Worm (Caenorhabditis elegans): ENCODE data around the gene srg-47.

Gene srg-47

ce11 chrV:14525089-14525488 lies 31.0 kb downstream of the srg-47 start, which contains the start of gene hda-1:
TSS of gene hda-1 (plus strand) at chrV:14525389.
- TF ChIP-seq elt-1 (tag; optimal IDR thresholded peaks at IDR 0.05) (no peak), elt-2 (tag; optimal IDR thresholded peaks at IDR 0.05) (no peak), ztf-11 (tag; optimal IDR thresholded peaks at IDR 0.05) (no peak), ceh-28 (tag; optimal IDR thresholded peaks at IDR 0.05) (no peak), ztf-4 (tag; optimal IDR thresholded peaks at IDR 0.05) (no peak), fkh-2 (tag; optimal IDR thresholded peaks at IDR 0.05) (no peak), ceh-9 (tag; optimal IDR thresholded peaks at IDR 0.05) (no peak), nhr-77 (tag; optimal IDR thresholded peaks at IDR 0.05) (no peak), nhr-28 (tag; optimal IDR thresholded peaks at IDR 0.05) (no peak), ceh-16 (tag; optimal IDR thresholded peaks at IDR 0.05) (no peak), unc-62 (GFP tag; optimal IDR thresholded peaks at IDR 0.05) (no peak), pqm-1 (tag; optimal IDR thresholded peaks at IDR 0.05) (no peak), fos-1 (tag; optimal IDR thresholded peaks at IDR 0.05) (no peak), skn-1 (tag; optimal IDR thresholded peaks at IDR 0.05) (no peak), nhr-11 (tag; optimal IDR thresholded peaks at IDR 0.05) (no peak), elt-3 (tag; optimal IDR thresholded peaks at IDR 0.05) (no peak)

- TF ChIP-seq ceh-82 (tag; optimal IDR thresholded peaks at IDR 0.05) = no peak
- TF ChIP-seq fkh-10 (GFP tag; optimal IDR thresholded peaks at IDR 0.05) = no peak
- TF ChIP-seq nhr-23 (tag; optimal IDR thresholded peaks at IDR 0.05) = peak; percentile 7
- TF ChIP-seq hmg-11 (tag; optimal IDR thresholded peaks at IDR 0.05) = peak; percentile 49
- peak; percentile 48 for TF ChIP-seq elt-2 (tag; optimal IDR thresholded peaks at IDR 0.05)
- no peak for TF ChIP-seq egl-27 (tag; optimal IDR thresholded peaks at IDR 0.05)
- no peak for TF ChIP-seq nhr-28 (tag; optimal IDR thresholded peaks at IDR 0.05)
- TF ChIP-seq fos-1 (tag; optimal IDR thresholded peaks at IDR 0.05) = no peak
- no peak for TF ChIP-seq fkh-2 (tag; optimal IDR thresholded peaks at IDR 0.05)
- TF ChIP-seq nfya-1 (tag; optimal IDR thresholded peaks at IDR 0.05; ENCODE audit: insufficient read depth) = peak; percentile 64
- TF ChIP-seq nhr-67 (tag; optimal IDR thresholded peaks at IDR 0.05) = no peak
- TF ChIP-seq nhr-237 (tag; optimal IDR thresholded peaks at IDR 0.05) = no peak
- TF ChIP-seq pqm-1 (tag; optimal IDR thresholded peaks at IDR 0.05) = no peak
- TF ChIP-seq tbx-2 (tag; optimal IDR thresholded peaks at IDR 0.05) = no peak
- no peak for TF ChIP-seq zag-1 (tag; optimal IDR thresholded peaks at IDR 0.05)
- TF ChIP-seq mml-1 (tag; optimal IDR thresholded peaks at IDR 0.05) = no peak
- peak; percentile 29 for TF ChIP-seq nhr-25 (tag; optimal IDR thresholded peaks at IDR 0.05)
- peak; percentile 54 for TF ChIP-seq lin-15B (tag; optimal IDR thresholded peaks at IDR 0.05)
Measured at ce11 chrV:14523788-14524582, 32.1 kb downstream of the srg-47 start, which contains the start of gene ril-1. TSS of gene ril-1 (minus strand) at chrV:14524129.

DNA sequence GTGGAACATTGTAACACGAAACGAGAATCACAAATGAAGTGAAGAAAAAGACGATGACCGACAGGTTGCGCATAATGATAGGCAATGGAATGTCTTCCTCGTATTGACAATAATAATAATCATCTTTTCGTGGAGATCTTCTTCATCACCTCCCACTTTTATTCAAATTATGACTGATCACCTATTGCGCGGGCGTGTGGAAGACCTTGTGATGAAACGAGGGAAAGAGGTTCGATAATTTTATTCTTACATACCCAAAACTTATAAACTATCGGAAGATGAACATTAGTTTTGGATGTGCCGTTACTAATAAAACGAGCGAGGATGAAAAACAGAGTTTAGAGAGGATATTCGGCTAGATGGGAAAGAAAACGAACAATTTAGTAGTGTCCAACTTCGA lies 33.0 kb downstream of the srg-47 start, which contains the start of gene C53A5.2:
C53A5.2 (minus strand) TSS at position 101 of the 400 bp plus-strand sequence.
- TF ChIP-seq fos-1 (tag; optimal IDR thresholded peaks at IDR 0.05) (no peak), pqm-1 (tag; optimal IDR thresholded peaks at IDR 0.05) (no peak), ztf-11 (tag; optimal IDR thresholded peaks at IDR 0.05) (no peak), nhr-23 (tag; optimal IDR thresholded peaks at IDR 0.05) (no peak), ceh-82 (tag; optimal IDR thresholded peaks at IDR 0.05) (no peak), egl-27 (tag; optimal IDR thresholded peaks at IDR 0.05) (no peak), lsy-12 (tag; optimal IDR thresholded peaks at IDR 0.05) (no peak), nhr-237 (tag; optimal IDR thresholded peaks at IDR 0.05) (no peak), zag-1 (tag; optimal IDR thresholded peaks at IDR 0.05) (no peak), elt-2 (tag; optimal IDR thresholded peaks at IDR 0.05) (no peak), sea-2 (GFP tag; optimal IDR thresholded peaks at IDR 0.05) (no peak), lin-15B (tag; optimal IDR thresholded peaks at IDR 0.05) (no peak), daf-12 (tag; optimal IDR thresholded peaks at IDR 0.05) (no peak)

ce11 chrV:14522514-14522913 lies 33.6 kb downstream of the srg-47 start, which contains the start of gene C53A5.16:
TSS of gene C53A5.16 (minus strand) at chrV:14522614.
- TF ChIP-seq nhr-12 (tag; optimal IDR thresholded peaks at IDR 0.05) = no peak
- no peak for TF ChIP-seq tbx-2 (tag; optimal IDR thresholded peaks at IDR 0.05)
- TF ChIP-seq ztf-11 (tag; optimal IDR thresholded peaks at IDR 0.05) = no peak
- no peak for TF ChIP-seq fkh-10 (GFP tag; optimal IDR thresholded peaks at IDR 0.05)

Data from whole organism, L3 larva.